Worm (Caenorhabditis elegans): ENCODE measurements around the gene F32E10.9.

DNA sequence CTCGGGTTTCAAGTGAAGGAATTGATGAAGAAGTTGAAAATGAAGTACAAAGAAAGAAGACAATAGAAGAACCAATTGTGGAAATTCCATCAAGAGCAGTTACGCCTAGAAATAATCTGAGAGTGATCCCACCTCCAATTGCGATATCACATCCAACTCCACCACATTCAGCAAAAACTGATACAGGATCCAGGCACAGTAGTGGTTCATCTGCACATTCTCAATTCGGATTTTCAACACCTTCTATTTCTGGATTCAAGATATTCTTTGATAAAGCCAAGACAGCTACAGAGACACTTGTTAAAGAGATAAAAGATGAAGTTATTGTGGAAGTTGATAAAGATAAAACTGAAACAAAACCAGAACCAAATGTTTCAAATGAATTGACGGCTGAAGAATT, 44.4 kb upstream of the F32E10.9 start:
- TF ChIP-seq aly-1 (tag; optimal IDR thresholded peaks at IDR 0.05), result no peak
- no peak for TF ChIP-seq ceh-13 (GFP tag; optimal IDR thresholded peaks at IDR 0.05)
- no peak for TF ChIP-seq hmbx-1 (tag; optimal IDR thresholded peaks at IDR 0.05)
- no peak for TF ChIP-seq ama-1 (optimal IDR thresholded peaks at IDR 0.05)
- TF ChIP-seq F13C5.2 (tag; optimal IDR thresholded peaks at IDR 0.05), result no peak
- no peak for TF ChIP-seq pes-1 (GFP tag; IDR thresholded peaks at IDR 0.05)
- TF ChIP-seq tbx-11 (GFP tag; IDR thresholded peaks at IDR 0.05), result no peak
- TF ChIP-seq ets-7 (tag; optimal IDR thresholded peaks at IDR 0.05), result no peak
- no peak for TF ChIP-seq sea-1 (GFP tag; conservative IDR thresholded peaks at IDR 0.05)
- TF ChIP-seq flt-1 (GFP tag; IDR thresholded peaks at IDR 0.05), result no peak
- no peak for TF ChIP-seq hnd-1 (tag; optimal IDR thresholded peaks at IDR 0.05)
- no peak for TF ChIP-seq tra-4 (tag; optimal IDR thresholded peaks at IDR 0.05)
- no peak for TF ChIP-seq hmg-4 (GFP tag; optimal IDR thresholded peaks at IDR 0.05)
- TF ChIP-seq scrt-1 (GFP tag; IDR thresholded peaks at IDR 0.05), result no peak
